Fruit fly (Drosophila melanogaster) whole organism, embryonic: ENCODE data around the gene CG11723.
A peak's percentile ranks its signal among the peaks of the same experiment; 100 is the strongest.

Experiments used
- CG10959 ChIP-seq: fragments of 200-800 bp; sonication (Bioruptor generic); IDR thresholded peaks from 2 replicates; pipeline ENCODE4 v1.3.6; 2022; ENCODE audit warnings: missing biosample characterization, missing genetic modification characterization
- CG11093 ChIP-seq: fragments of 200-800 bp; sonication (Bioruptor generic); IDR thresholded peaks from 3 replicates; pipeline ENCODE4 v1.3.6; 2022; ENCODE audit warnings: missing biosample characterization, missing genetic modification characterization
- CG12071 ChIP-seq: fragments of 200-800 bp; sonication (Bioruptor generic); optimal IDR thresholded peaks from 3 replicates; lab custom pipeline; 2018; ENCODE audit warnings: missing biosample characterization, mild to moderate bottlenecking, missing genetic modification characterization
- CG14441 ChIP-seq: fragments of 200-800 bp; sonication (Bioruptor generic); IDR thresholded peaks from 2 replicates; pipeline ENCODE4 v1.3.6; 2022; ENCODE audit warnings: missing biosample characterization, missing genetic modification characterization
- CG15011 ChIP-seq: fragments of 200-800 bp; sonication (Bioruptor generic); optimal IDR thresholded peaks from 3 replicates; lab custom pipeline; 2018; ENCODE audit warnings: missing biosample characterization, mild to moderate bottlenecking, missing genetic modification characterization
- CG30403 ChIP-seq: fragments of 200-800 bp; sonication (Bioruptor generic); optimal IDR thresholded peaks from 3 replicates; lab custom pipeline; 2016; ENCODE audit warnings: missing biosample characterization, missing genetic modification characterization
- CG31388 ChIP-seq: fragments of 200-800 bp; sonication (Bioruptor generic); optimal IDR thresholded peaks from 2 replicates; lab custom pipeline; 2016; ENCODE audit warnings: missing biosample characterization, missing genetic modification characterization
- CG32532 ChIP-seq: fragments of 200-800 bp; sonication (Bioruptor generic); IDR thresholded peaks from 2 replicates; pipeline ENCODE4 v1.3.6; 2022; ENCODE audit warnings: missing biosample characterization, missing genetic modification characterization
- CG32772 ChIP-seq: fragments of 200-800 bp; sonication (Bioruptor generic); IDR thresholded peaks from 2 replicates; pipeline ENCODE4 v1.3.6; 2022; ENCODE audit warnings: missing biosample characterization, missing genetic modification characterization
- CG34422 ChIP-seq: fragments of 200-800 bp; sonication (Bioruptor generic); IDR thresholded peaks from 3 replicates; pipeline ENCODE4 v1.3.6; 2022; ENCODE audit warnings: missing biosample characterization, missing genetic modification characterization
- CG4328 ChIP-seq: fragments of 200-800 bp; sonication (Bioruptor generic); optimal IDR thresholded peaks from 3 replicates; lab custom pipeline; 2017; ENCODE audit warnings: missing biosample characterization, missing genetic modification reagents, missing genetic modification characterization
- CG43689 ChIP-seq: fragments of 200-800 bp; sonication (Bioruptor generic); IDR thresholded peaks from 2 replicates; pipeline ENCODE4 v1.3.6; 2022; ENCODE audit warnings: missing biosample characterization, missing genetic modification characterization
- CG5953 ChIP-seq: fragments of 200-800 bp; sonication (Bioruptor generic); IDR thresholded peaks from 2 replicates; pipeline ENCODE4 v1.3.6; 2022; ENCODE audit warnings: missing biosample characterization, missing genetic modification characterization
- CG6175 ChIP-seq: fragments of 200-800 bp; sonication (Bioruptor generic); IDR thresholded peaks from 3 replicates; pipeline ENCODE4 v1.3.6; 2022; ENCODE audit warnings: missing biosample characterization, missing genetic modification characterization
- CG6689 ChIP-seq: fragments of 200-800 bp; sonication (Bioruptor generic); IDR thresholded peaks from 2 replicates; pipeline ENCODE4 v1.3.6; 2022; ENCODE audit warnings: missing biosample characterization, missing genetic modification characterization
- CG6854 ChIP-seq: fragments of 200-800 bp; sonication (Bioruptor generic); optimal IDR thresholded peaks from 3 replicates; lab custom pipeline; 2017; ENCODE audit warnings: missing biosample characterization, mild to moderate bottlenecking, missing genetic modification characterization
- CG9215 ChIP-seq: fragments of 200-800 bp; sonication (Bioruptor generic); IDR thresholded peaks from 2 replicates; pipeline ENCODE4 v1.3.6; 2022; ENCODE audit warnings: missing biosample characterization, missing genetic modification characterization
- Dp ChIP-seq: fragments of 200-800 bp; sonication (Bioruptor generic); optimal IDR thresholded peaks from 2 replicates; lab custom pipeline; 2018; ENCODE audit warnings: missing biosample characterization, mild to moderate bottlenecking, missing genetic modification characterization, moderate library complexity
- Elba2 ChIP-seq: fragments of 200-800 bp; sonication (Bioruptor generic); optimal IDR thresholded peaks from 3 replicates; lab custom pipeline; 2016; ENCODE audit warnings: missing biosample characterization, missing genetic modification characterization
- Fer2 ChIP-seq: fragments of 200-800 bp; sonication (Bioruptor generic); optimal IDR thresholded peaks from 2 replicates; lab custom pipeline; 2018; ENCODE audit warnings: missing biosample characterization, mild to moderate bottlenecking, missing genetic modification characterization, moderate library complexity
- Hand ChIP-seq: fragments of 200-800 bp; sonication (Bioruptor generic); optimal IDR thresholded peaks from 2 replicates; lab custom pipeline; 2017; ENCODE audit warnings: mild to moderate bottlenecking, missing biosample characterization, missing genetic modification reagents, missing genetic modification characterization
- Lpt ChIP-seq: fragments of >200 bp; optimal IDR thresholded peaks from 2 replicates; lab custom pipeline; 2018; ENCODE audit warnings: missing biosample characterization, missing genetic modification characterization
- Mad ChIP-seq: fragments of 200-800 bp; sonication (Bioruptor generic); optimal IDR thresholded peaks from 2 replicates; lab custom pipeline; 2016; ENCODE audit warnings: missing biosample characterization, missing genetic modification characterization
- Neu2 ChIP-seq: fragments of 200-800 bp; sonication (Bioruptor generic); optimal IDR thresholded peaks from 3 replicates; lab custom pipeline; 2016; ENCODE audit warnings: missing biosample characterization, missing genetic modification characterization, borderline replicate concordance
- Nf-YB ChIP-seq: fragments of 200-800 bp; sonication (Bioruptor generic); optimal IDR thresholded peaks from 3 replicates; lab custom pipeline; 2019; ENCODE audit warnings: missing biosample characterization, mild to moderate bottlenecking, missing genetic modification characterization, moderate library complexity
- Oli ChIP-seq: fragments of 200-800 bp; sonication (Bioruptor generic); optimal IDR thresholded peaks from 2 replicates; lab custom pipeline; 2018; ENCODE audit warnings: missing biosample characterization, mild to moderate bottlenecking, missing genetic modification characterization, moderate library complexity
- Pdp1 ChIP-seq, 2 experiments: fragments of 200-800 bp; sonication (Bioruptor generic); optimal IDR thresholded peaks; 3 replicates each; lab custom pipeline; 2016; ENCODE audit warnings: missing biosample characterization in 2 of 2, missing genetic modification characterization in 2 of 2, mild to moderate bottlenecking in 1 of 2, moderate library complexity in 1 of 2
- Spps ChIP-seq: fragments of 200-800 bp; sonication (Bioruptor generic); optimal IDR thresholded peaks from 2 replicates; lab custom pipeline; 2018; ENCODE audit warnings: missing biosample characterization, mild to moderate bottlenecking, missing genetic modification characterization
- Xrp1 ChIP-seq: fragments of 200-800 bp; sonication (Bioruptor generic); IDR thresholded peaks from 2 replicates; pipeline ENCODE4 v1.3.6; 2022; ENCODE audit warnings: missing biosample characterization, missing genetic modification characterization
- amos ChIP-seq: fragments of 200-800 bp; sonication (Bioruptor generic); IDR thresholded peaks from 2 replicates; pipeline ENCODE4 v1.3.6; 2022; ENCODE audit warnings: missing biosample characterization, missing genetic modification characterization; ENCODE audit not compliant: partially characterized antibody
- bcd ChIP-seq: fragments of 200-800 bp; sonication (Bioruptor generic); optimal IDR thresholded peaks from 2 replicates; lab custom pipeline; 2017; ENCODE audit warnings: missing biosample characterization, mild to moderate bottlenecking, missing genetic modification characterization
- bigmax ChIP-seq: fragments of 200-800 bp; sonication (Bioruptor generic); optimal IDR thresholded peaks from 2 replicates; lab custom pipeline; 2018; ENCODE audit warnings: missing biosample characterization, mild to moderate bottlenecking, missing genetic modification characterization
- chif ChIP-seq, 2 experiments: fragments of 200-800 bp; sonication (Bioruptor generic); optimal IDR thresholded peaks; 3 replicates each; lab custom pipeline; 2016; ENCODE audit warnings: missing biosample characterization in 2 of 2, missing genetic modification characterization in 2 of 2
- chn ChIP-seq: fragments of 200-800 bp; sonication (Bioruptor generic); optimal IDR thresholded peaks from 2 replicates; lab custom pipeline; 2016; ENCODE audit warnings: missing biosample characterization, missing genetic modification characterization
- dm ChIP-seq: fragments of 200-800 bp; sonication (Bioruptor generic); optimal IDR thresholded peaks from 3 replicates; lab custom pipeline; 2016; ENCODE audit warnings: missing biosample characterization, missing genetic modification characterization
- dpn ChIP-seq, 2 experiments: fragments of 200-800 bp; sonication (Bioruptor generic); optimal IDR thresholded peaks; 3 replicates each; lab custom pipeline; 2016; ENCODE audit warnings: missing biosample characterization in 2 of 2, missing genetic modification characterization in 2 of 2
- emc ChIP-seq: fragments of 200-800 bp; sonication (Bioruptor generic); optimal IDR thresholded peaks from 2 replicates; lab custom pipeline; 2016; ENCODE audit warnings: missing biosample characterization, missing genetic modification characterization
- ems ChIP-seq: fragments of 200-800 bp; sonication (Bioruptor generic); optimal IDR thresholded peaks from 3 replicates; lab custom pipeline; 2016; ENCODE audit warnings: missing biosample characterization, missing genetic modification characterization
- fd96Cb ChIP-seq: fragments of 200-800 bp; sonication (Bioruptor generic); optimal IDR thresholded peaks from 2 replicates; lab custom pipeline; 2018; ENCODE audit warnings: missing biosample characterization, mild to moderate bottlenecking, missing genetic modification characterization, moderate library complexity
- grn ChIP-seq: fragments of 200-800 bp; sonication (Bioruptor generic); optimal IDR thresholded peaks from 3 replicates; lab custom pipeline; 2017; ENCODE audit warnings: missing biosample characterization, missing genetic modification characterization
- kay ChIP-seq: fragments of 200-800 bp; sonication (Bioruptor generic); optimal IDR thresholded peaks from 2 replicates; lab custom pipeline; 2016; ENCODE audit warnings: missing biosample characterization, missing genetic modification characterization
- knrl ChIP-seq: fragments of 200-800 bp; sonication (Bioruptor generic); IDR thresholded peaks from 3 replicates; pipeline ENCODE4 v1.3.6; 2022; ENCODE audit warnings: missing biosample characterization, missing genetic modification characterization; ENCODE audit not compliant: partially characterized antibody
- lilli ChIP-seq: fragments of 200-800 bp; sonication (Bioruptor generic); optimal IDR thresholded peaks from 3 replicates; lab custom pipeline; 2016; ENCODE audit warnings: missing biosample characterization, missing genetic modification characterization
- psq ChIP-seq: fragments of 200-800 bp; sonication (Bioruptor generic); optimal IDR thresholded peaks from 2 replicates; lab custom pipeline; 2017; ENCODE audit warnings: missing biosample characterization, missing genetic modification characterization
- row ChIP-seq: fragments of 200-800 bp; sonication (Bioruptor generic); IDR thresholded peaks from 3 replicates; pipeline ENCODE4 v1.3.6; 2022; ENCODE audit warnings: missing biosample characterization, missing genetic modification characterization
- slou ChIP-seq: fragments of 200-800 bp; sonication (Bioruptor generic); optimal IDR thresholded peaks from 3 replicates; lab custom pipeline; 2016; ENCODE audit warnings: missing biosample characterization, missing genetic modification characterization
- slp2 ChIP-seq: fragments of 200-800 bp; sonication (Bioruptor generic); optimal IDR thresholded peaks from 2 replicates; lab custom pipeline; 2016; ENCODE audit warnings: missing biosample characterization, missing genetic modification characterization
- sob ChIP-seq: fragments of 200-800 bp; sonication (Bioruptor generic); IDR thresholded peaks from 2 replicates; pipeline ENCODE4 v1.3.6; 2022; ENCODE audit warnings: missing biosample characterization, missing genetic modification characterization
- sr ChIP-seq: fragments of 200-800 bp; sonication (Bioruptor generic); IDR thresholded peaks from 3 replicates; pipeline ENCODE4 v1.3.6; 2022; ENCODE audit warnings: missing biosample characterization, missing genetic modification characterization
- tio ChIP-seq: fragments of 200-800 bp; sonication (Bioruptor generic); optimal IDR thresholded peaks from 2 replicates; lab custom pipeline; 2017; ENCODE audit warnings: missing biosample characterization, missing genetic modification characterization, inconsistent platforms
- usp ChIP-seq: fragments of >200 bp; optimal IDR thresholded peaks from 2 replicates; lab custom pipeline; 2017; ENCODE audit warnings: missing biosample characterization, missing genetic modification characterization
- wek ChIP-seq: fragments of 200-800 bp; sonication (Bioruptor generic); optimal IDR thresholded peaks from 3 replicates; lab custom pipeline; 2018; ENCODE audit warnings: missing biosample characterization, mild to moderate bottlenecking, missing genetic modification characterization, moderate library complexity
- wor ChIP-seq: fragments of 200-800 bp; sonication (Bioruptor generic); IDR thresholded peaks from 2 replicates; pipeline ENCODE4 v1.3.6; 2022; ENCODE audit warnings: missing biosample characterization, missing genetic modification characterization

Gene CG11723

DNA sequence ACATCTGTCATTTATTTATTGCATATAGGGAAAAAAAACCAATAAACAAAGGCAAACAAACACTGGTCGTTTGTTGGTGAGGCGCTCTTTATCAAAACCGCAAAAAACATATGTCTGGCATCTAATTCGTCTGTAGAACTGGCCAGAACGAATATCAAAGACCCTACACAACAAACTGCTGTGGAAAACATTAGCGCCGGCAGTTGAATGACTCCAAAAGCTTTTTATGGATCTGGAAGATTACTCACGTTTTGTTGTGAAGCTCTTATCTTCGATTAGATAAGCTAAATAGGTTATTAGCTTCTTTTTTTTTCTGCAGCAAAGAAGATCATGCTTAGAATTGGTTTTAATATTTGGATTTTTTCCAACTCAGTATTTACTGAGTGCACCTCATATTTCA, 14.1 kb downstream of the CG11723 start (continued):
- TF ChIP-seq slp2 (GFP tag; lab: Kevin White, UChicago) (no peak), bcd (peak; percentile 9), CG43689 (no peak), emc (GFP tag; lab: Kevin White, UChicago) (no peak), CG11093 (GFP tag; lab: Robert Waterston, UW) (no peak), CG32772 (GFP tag; lab: Robert Waterston, UW) (no peak), sob (GFP tag; lab: Robert Waterston, UW) (no peak), Spps (no peak), CG30403 (no peak), CG4328 (GFP tag; lab: Kevin White, UChicago) (no peak), fd96Cb (tag; lab: Kevin White, UChicago) (no peak), chn (no peak), CG6854 (GFP tag; lab: Kevin White, UChicago) (no peak), CG9215 (GFP tag; lab: Robert Waterston, UW) (no peak), knrl (GFP tag; lab: Robert Waterston, UW) (no peak), dm (no peak), CG12071 (GFP tag; lab: Kevin White, UChicago) (no peak), Elba2 (no peak), lilli (GFP tag; lab: Kevin White, UChicago) (peak; percentile 36), chif (GFP tag; optimal IDR thresholded peaks at IDR 0.05; lab: Kevin White, UChicago) (no peak), Oli (no peak), CG6175 (GFP tag; lab: Robert Waterston, UW) (no peak), wor (GFP tag; lab: Robert Waterston, UW) (no peak), Dp (GFP tag; lab: Kevin White, UChicago) (no peak), CG32532 (GFP tag; lab: Robert Waterston, UW) (no peak; the same call in 1 of the 2 replicates), bigmax (GFP tag; lab: Kevin White, UChicago) (no peak), wek (GFP tag; lab: Kevin White, UChicago) (no peak), CG15011 (no peak), sr (GFP tag; lab: Robert Waterston, UW) (no peak), dpn (GFP tag; optimal IDR thresholded peaks at IDR 0.05; lab: Kevin White, UChicago) (peak; percentile 19 to 24), grn (GFP tag; lab: Kevin White, UChicago) (peak; percentile 15), Pdp1 (GFP tag; optimal IDR thresholded peaks at IDR 0.05; lab: Kevin White, UChicago) (peak in 1 of 2 experiments; percentile 24), CG31388 (GFP tag; lab: Kevin White, UChicago) (no peak), Mad (GFP tag; lab: Kevin White, UChicago) (no peak), usp (GFP tag; lab: Kevin White, UChicago) (no peak), kay (GFP tag; lab: Kevin White, UChicago) (peak; percentile 7), CG5953 (GFP tag; lab: Robert Waterston, UW) (no peak), CG10959 (GFP tag; lab: Robert Waterston, UW) (no peak), Hand (no peak), amos (GFP tag; lab: Robert Waterston, UW) (no peak), tio (GFP tag; lab: Kevin White, UChicago) (no peak), Neu2 (no peak), Nf-YB (GFP tag; lab: Kevin White, UChicago) (no peak), Xrp1 (no peak), Lpt (GFP tag; lab: Kevin White, UChicago) (no peak), CG6689 (GFP tag; lab: Robert Waterston, UW) (0 out of 2 replicates have a peak, but pooled peaks have one; percentile 5), slou (peak; percentile 1), CG34422 (GFP tag; lab: Robert Waterston, UW) (no peak), psq (GFP tag; lab: Kevin White, UChicago) (no peak), ems (GFP tag; lab: Kevin White, UChicago) (no peak), row (peak; percentile 64; the same call in 1 of the 3 replicates), Fer2 (tag; lab: Kevin White, UChicago) (no peak), CG14441 (GFP tag; lab: Robert Waterston, UW) (no peak)
